Fruit fly (Drosophila melanogaster) whole organism, embryonic: Measurements from ENCODE around the gene MTPAP.
A peak's percentile ranks its signal among the peaks of the same experiment; 100 is the strongest.

Experiments used
- Antp ChIP-seq: fragments of 200-800 bp; sonication (Bioruptor generic); optimal IDR thresholded peaks from 3 replicates; lab custom pipeline; 2016; ENCODE audit warnings: missing biosample characterization, missing genetic modification characterization
- Bdp1 ChIP-seq: fragments of 200-800 bp; sonication (Bioruptor generic); optimal IDR thresholded peaks from 3 replicates; lab custom pipeline; 2016; ENCODE audit warnings: missing biosample characterization, missing genetic modification characterization
- CG10366 ChIP-seq: fragments of 200-800 bp; sonication (Bioruptor generic); IDR thresholded peaks from 2 replicates; pipeline ENCODE4 v1.3.6; 2022; ENCODE audit warnings: missing biosample characterization, missing genetic modification characterization
- CG11093 ChIP-seq: fragments of 200-800 bp; sonication (Bioruptor generic); IDR thresholded peaks from 3 replicates; pipeline ENCODE4 v1.3.6; 2022; ENCODE audit warnings: missing biosample characterization, missing genetic modification characterization
- CG12659 ChIP-seq: fragments of 200-800 bp; sonication (Bioruptor generic); optimal IDR thresholded peaks from 3 replicates; lab custom pipeline; 2017; ENCODE audit warnings: mild to moderate bottlenecking, missing biosample characterization, missing genetic modification reagents, missing genetic modification characterization
- CG12744 ChIP-seq: fragments of 200-800 bp; sonication (Bioruptor generic); optimal IDR thresholded peaks from 2 replicates; lab custom pipeline; 2016; ENCODE audit warnings: missing biosample characterization, missing genetic modification characterization
- CG16863 ChIP-seq: fragments of 200-800 bp; sonication (Bioruptor generic); optimal IDR thresholded peaks from 3 replicates; lab custom pipeline; 2016; ENCODE audit warnings: missing biosample characterization, missing genetic modification characterization
- CG17612 ChIP-seq: fragments of 200-800 bp; sonication (Bioruptor generic); IDR thresholded peaks from 2 replicates; pipeline ENCODE4 v1.3.6; 2022; ENCODE audit warnings: missing biosample characterization, missing genetic modification characterization
- CG17802 ChIP-seq: fragments of 200-800 bp; sonication (Bioruptor generic); optimal IDR thresholded peaks from 2 replicates; lab custom pipeline; 2018; ENCODE audit warnings: missing biosample characterization, mild to moderate bottlenecking, missing genetic modification characterization, moderate library complexity
- CG2712 ChIP-seq: fragments of 200-800 bp; optimal IDR thresholded peaks from 3 replicates; lab custom pipeline; 2019; ENCODE audit warnings: missing biosample characterization, mild to moderate bottlenecking, missing genetic modification characterization, moderate library complexity
- CG3065 ChIP-seq: fragments of 200-800 bp; sonication (Bioruptor generic); optimal IDR thresholded peaks from 2 replicates; lab custom pipeline; 2016; ENCODE audit warnings: missing biosample characterization, missing genetic modification characterization
- CG34422 ChIP-seq: fragments of 200-800 bp; sonication (Bioruptor generic); IDR thresholded peaks from 3 replicates; pipeline ENCODE4 v1.3.6; 2022; ENCODE audit warnings: missing biosample characterization, missing genetic modification characterization
- CG6254 ChIP-seq: fragments of 200-800 bp; sonication (Bioruptor generic); optimal IDR thresholded peaks from 3 replicates; lab custom pipeline; 2017; ENCODE audit warnings: mild to moderate bottlenecking, missing biosample characterization, missing genetic modification reagents, missing genetic modification characterization
- CG7786 ChIP-seq: fragments of 200-800 bp; sonication (Bioruptor generic); optimal IDR thresholded peaks from 2 replicates; lab custom pipeline; 2016; ENCODE audit warnings: missing biosample characterization, missing genetic modification characterization
- CG8281 ChIP-seq: fragments of 200-800 bp; sonication (Bioruptor generic); optimal IDR thresholded peaks from 2 replicates; lab custom pipeline; 2018; ENCODE audit warnings: missing biosample characterization, mild to moderate bottlenecking, missing genetic modification characterization, moderate library complexity
- CG8388 ChIP-seq: fragments of 200-800 bp; sonication (Bioruptor generic); optimal IDR thresholded peaks from 2 replicates; lab custom pipeline; 2019; ENCODE audit warnings: missing biosample characterization, mild to moderate bottlenecking, missing genetic modification characterization, moderate library complexity
- CG9609 ChIP-seq: fragments of 200-800 bp; sonication (Bioruptor generic); optimal IDR thresholded peaks from 3 replicates; lab custom pipeline; 2016; ENCODE audit warnings: missing biosample characterization, missing genetic modification characterization
- CHES-1-like ChIP-seq: fragments of 200-800 bp; sonication (Bioruptor generic); optimal IDR thresholded peaks from 2 replicates; lab custom pipeline; 2016; ENCODE audit warnings: missing biosample characterization, missing genetic modification characterization
- Chrac-16 ChIP-seq: fragments of 200-800 bp; sonication (Bioruptor generic); optimal IDR thresholded peaks from 3 replicates; lab custom pipeline; 2016; ENCODE audit warnings: missing biosample characterization, missing genetic modification characterization
- HmgD ChIP-seq: fragments of 200-800 bp; sonication (Bioruptor generic); optimal IDR thresholded peaks from 3 replicates; lab custom pipeline; 2016; ENCODE audit warnings: missing biosample characterization, missing genetic modification characterization
- Hmr ChIP-seq: fragments of 200-800 bp; sonication (Bioruptor generic); optimal IDR thresholded peaks from 3 replicates; lab custom pipeline; 2017; ENCODE audit warnings: mild to moderate bottlenecking, missing biosample characterization, missing genetic modification reagents, missing genetic modification characterization
- Hsf ChIP-seq: fragments of 200-800 bp; sonication (Bioruptor generic); optimal IDR thresholded peaks from 3 replicates; lab custom pipeline; 2016; ENCODE audit warnings: missing biosample characterization, missing genetic modification characterization
- NC2α ChIP-seq: fragments of 200-800 bp; sonication (Bioruptor generic); optimal IDR thresholded peaks from 2 replicates; lab custom pipeline; 2016; ENCODE audit warnings: missing biosample characterization, missing genetic modification characterization
- Nf-YC ChIP-seq: fragments of 200-800 bp; optimal IDR thresholded peaks from 3 replicates; lab custom pipeline; 2019; ENCODE audit warnings: missing biosample characterization, mild to moderate bottlenecking, missing genetic modification characterization, moderate library complexity
- Ravus ChIP-seq: fragments of 200-800 bp; sonication (Bioruptor generic); IDR thresholded peaks from 2 replicates; pipeline ENCODE4 v1.3.6; 2022; ENCODE audit warnings: missing biosample characterization, missing genetic modification characterization
- Rfx ChIP-seq: fragments of 200-800 bp; sonication (Bioruptor generic); IDR thresholded peaks from 2 replicates; pipeline ENCODE4 v1.3.6; 2022; ENCODE audit warnings: missing biosample characterization, missing genetic modification characterization
- Sry-δ ChIP-seq: fragments of 200-800 bp; sonication (Bioruptor generic); optimal IDR thresholded peaks from 2 replicates; lab custom pipeline; 2016; ENCODE audit warnings: missing biosample characterization, missing genetic modification characterization
- amos ChIP-seq: fragments of 200-800 bp; sonication (Bioruptor generic); IDR thresholded peaks from 2 replicates; pipeline ENCODE4 v1.3.6; 2022; ENCODE audit warnings: missing biosample characterization, missing genetic modification characterization; ENCODE audit not compliant: partially characterized antibody
- bab2 ChIP-seq: fragments of 200-800 bp; sonication (Bioruptor generic); optimal IDR thresholded peaks from 2 replicates; lab custom pipeline; 2016; ENCODE audit warnings: missing biosample characterization, missing genetic modification characterization
- bbx ChIP-seq: fragments of 200-800 bp; sonication (Bioruptor generic); IDR thresholded peaks from 2 replicates; pipeline ENCODE4 v1.3.6; 2022; ENCODE audit warnings: missing biosample characterization, missing genetic modification characterization; ENCODE audit not compliant: partially characterized antibody
- caup ChIP-seq: fragments of 200-800 bp; sonication (Bioruptor generic); optimal IDR thresholded peaks from 3 replicates; lab custom pipeline; 2017; ENCODE audit warnings: missing biosample characterization, mild to moderate bottlenecking, missing genetic modification characterization, moderate library complexity; ENCODE audit not compliant: severe bottlenecking
- crp ChIP-seq, 2 experiments: fragments of 200-800 bp; sonication (Bioruptor generic); optimal IDR thresholded peaks; 2 replicates in 1 of 2; 3 replicates in 1 of 2; lab custom pipeline; 2017; ENCODE audit warnings: missing biosample characterization in 2 of 2, missing genetic modification characterization in 2 of 2, mild to moderate bottlenecking in 1 of 2, moderate library complexity in 1 of 2
- dmrt11E ChIP-seq: fragments of 200-800 bp; sonication (Bioruptor generic); optimal IDR thresholded peaks from 3 replicates; lab custom pipeline; 2018; ENCODE audit warnings: missing biosample characterization, mild to moderate bottlenecking, missing genetic modification characterization, moderate library complexity
- esg ChIP-seq: fragments of 200-800 bp; sonication (Bioruptor generic); conservative IDR thresholded peaks from 2 replicates; pipeline ENCODE4 v1.3.6; 2022; ENCODE audit warnings: missing biosample characterization, missing genetic modification characterization
- grau ChIP-seq: fragments of 200-800 bp; optimal IDR thresholded peaks from 3 replicates; lab custom pipeline; 2019; ENCODE audit warnings: missing biosample characterization, mild to moderate bottlenecking, missing genetic modification characterization, moderate library complexity
- grn ChIP-seq: fragments of 200-800 bp; sonication (Bioruptor generic); optimal IDR thresholded peaks from 3 replicates; lab custom pipeline; 2017; ENCODE audit warnings: missing biosample characterization, missing genetic modification characterization
- her ChIP-seq: fragments of 200-800 bp; sonication (Bioruptor generic); optimal IDR thresholded peaks from 2 replicates; lab custom pipeline; 2016; ENCODE audit warnings: missing biosample characterization, missing genetic modification characterization
- nau ChIP-seq: fragments of 200-800 bp; sonication (Bioruptor generic); optimal IDR thresholded peaks from 3 replicates; lab custom pipeline; 2017; ENCODE audit warnings: missing biosample characterization, mild to moderate bottlenecking, missing genetic modification characterization, missing genetic modification reagents
- pfk ChIP-seq: fragments of 200-800 bp; sonication (Bioruptor generic); optimal IDR thresholded peaks from 2 replicates; lab custom pipeline; 2018; ENCODE audit warnings: missing biosample characterization, mild to moderate bottlenecking, missing genetic modification characterization, moderate library complexity
- pros ChIP-seq: fragments of 200-800 bp; sonication (Bioruptor generic); optimal IDR thresholded peaks from 3 replicates; lab custom pipeline; 2019; ENCODE audit warnings: missing biosample characterization, mild to moderate bottlenecking, missing genetic modification characterization, moderate library complexity
- repo ChIP-seq: fragments of 200-800 bp; sonication (Bioruptor generic); optimal IDR thresholded peaks from 2 replicates; lab custom pipeline; 2016; ENCODE audit warnings: missing biosample characterization, missing genetic modification characterization
- sd ChIP-seq: fragments of 200-800 bp; sonication (Bioruptor generic); optimal IDR thresholded peaks from 3 replicates; lab custom pipeline; 2018; ENCODE audit warnings: missing biosample characterization, mild to moderate bottlenecking, missing genetic modification characterization, moderate library complexity
- shn ChIP-seq: fragments of 200-800 bp; sonication (Bioruptor generic); optimal IDR thresholded peaks from 3 replicates; lab custom pipeline; 2016; ENCODE audit warnings: missing biosample characterization, missing genetic modification characterization
- sisA ChIP-seq: fragments of 200-800 bp; sonication (Bioruptor generic); IDR thresholded peaks from 2 replicates; pipeline ENCODE4 v1.3.6; 2022; ENCODE audit warnings: missing biosample characterization, missing genetic modification characterization
- trem ChIP-seq: fragments of 200-800 bp; optimal IDR thresholded peaks from 3 replicates; lab custom pipeline; 2019; ENCODE audit warnings: missing biosample characterization, mild to moderate bottlenecking, missing genetic modification characterization, moderate library complexity
- tup ChIP-seq: fragments of 200-800 bp; sonication (Bioruptor generic); optimal IDR thresholded peaks from 2 replicates; lab custom pipeline; 2016; ENCODE audit warnings: missing biosample characterization, mild to moderate bottlenecking, missing genetic modification characterization, moderate library complexity
- vvl ChIP-seq: fragments of 200-800 bp; sonication (Bioruptor generic); IDR thresholded peaks from 2 replicates; pipeline ENCODE4 v1.3.6; 2022; ENCODE audit warnings: missing biosample characterization, missing genetic modification characterization
- wdn ChIP-seq: fragments of 200-800 bp; sonication (Bioruptor generic); IDR thresholded peaks from 2 replicates; pipeline ENCODE4 v1.3.6; 2022; ENCODE audit warnings: missing biosample characterization, missing genetic modification characterization
- zen ChIP-seq: fragments of 200-800 bp; sonication (Bioruptor generic); optimal IDR thresholded peaks from 3 replicates; lab custom pipeline; 2018; ENCODE audit warnings: missing biosample characterization, mild to moderate bottlenecking, missing genetic modification characterization, moderate library complexity

MTPAP gene

dm6 chrX:1349255-1349654, at the start of gene MTPAP (continued):
- TF ChIP-seq grau (tag; lab: Kevin White, UChicago) (peak; percentile 25), CG12659 (GFP tag; lab: Kevin White, UChicago) (peak; percentile 28), CG7786 (GFP tag; lab: Kevin White, UChicago) (no peak), Sry-δ (peak; percentile 69), Antp (peak; percentile 14), CG34422 (GFP tag; lab: Robert Waterston, UW) (peak; percentile 66; the same call in 2 of the 3 replicates), her (GFP tag; lab: Kevin White, UChicago) (peak; percentile 14), sd (tag; lab: Kevin White, UChicago) (no peak), tup (GFP tag; lab: Kevin White, UChicago) (no peak), CHES-1-like (GFP tag; lab: Kevin White, UChicago) (peak; percentile 35), Hmr (no peak), Hsf (GFP tag; lab: Kevin White, UChicago) (peak; percentile 50), bbx (GFP tag; lab: Robert Waterston, UW) (peak; percentile 86), CG12744 (no peak), sisA (GFP tag; lab: Robert Waterston, UW) (no peak), caup (GFP tag; lab: Kevin White, UChicago) (no peak)

DNA sequence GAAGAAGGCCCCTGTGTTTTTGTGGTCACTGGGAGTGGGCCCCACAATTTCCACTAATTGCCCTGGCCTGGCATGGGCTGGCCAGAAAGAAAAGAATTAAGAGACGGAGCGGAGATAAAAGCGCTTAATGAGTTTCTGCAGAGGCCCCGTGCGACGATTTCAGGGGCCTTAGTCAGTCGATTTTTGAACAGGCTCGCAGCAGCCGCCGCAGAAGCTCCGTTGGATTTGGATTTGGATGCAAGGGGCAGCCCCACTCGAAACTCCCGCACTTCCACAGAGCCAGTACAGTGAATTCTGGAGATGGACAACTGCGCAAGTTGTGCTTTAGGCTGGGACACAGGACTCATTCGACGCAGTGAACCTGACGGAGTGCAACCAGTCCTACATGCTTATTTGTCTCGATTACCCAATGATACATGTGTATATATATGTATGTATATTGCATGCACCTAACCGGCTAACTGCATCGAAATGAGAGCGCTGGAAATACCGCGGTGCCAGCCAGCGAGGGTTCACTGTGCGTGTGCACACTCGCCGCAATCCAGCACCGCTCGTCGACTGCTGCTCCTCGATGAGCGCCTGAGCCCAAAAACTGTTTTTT, 49.4 kb upstream of the MTPAP start:
- 0 out of 2 replicates have a peak, but pooled peaks have one; percentile 28 for TF ChIP-seq CG17612 (GFP tag; lab: Robert Waterston, UW)
- no peak for TF ChIP-seq amos
- TF ChIP-seq crp (GFP tag; optimal IDR thresholded peaks at IDR 0.05; lab: Kevin White, UChicago): no peak
- no peak for TF ChIP-seq trem (tag; lab: Kevin White, UChicago)
- peak; percentile 25; the same call in 1 of the 2 replicates for TF ChIP-seq Ravus (GFP tag; lab: Robert Waterston, UW)
- TF ChIP-seq vvl (GFP tag; lab: Robert Waterston, UW): peak; percentile 71
- peak; percentile 67 for TF ChIP-seq CG2712 (tag; lab: Kevin White, UChicago)
- TF ChIP-seq bab2: peak; percentile 42
- TF ChIP-seq dmrt11E (tag; lab: Kevin White, UChicago): peak; percentile 47
- TF ChIP-seq nau: no peak
- peak; percentile 77 for TF ChIP-seq esg (GFP tag; lab: Robert Waterston, UW)
- TF ChIP-seq CG10366 (GFP tag; lab: Robert Waterston, UW): peak; percentile 55
- no peak for TF ChIP-seq pfk (GFP tag; lab: Kevin White, UChicago)
- TF ChIP-seq repo (GFP tag; lab: Kevin White, UChicago): no peak
- TF ChIP-seq Rfx (GFP tag; lab: Robert Waterston, UW): peak; percentile 78
- TF ChIP-seq CG16863 (GFP tag; lab: Kevin White, UChicago): peak; percentile 41
- TF ChIP-seq CG9609 (GFP tag; lab: Kevin White, UChicago): peak; percentile 28
- TF ChIP-seq CG6254: no peak
- TF ChIP-seq CG8388: peak; percentile 29
- TF ChIP-seq Bdp1 (GFP tag; lab: Kevin White, UChicago): peak; percentile 50
- TF ChIP-seq Nf-YC: peak; percentile 15
- TF ChIP-seq Chrac-16 (GFP tag; lab: Kevin White, UChicago): peak; percentile 75
- TF ChIP-seq pros: no peak
- TF ChIP-seq shn: peak; percentile 55
- no peak for TF ChIP-seq grn
- TF ChIP-seq CG3065: no peak
- TF ChIP-seq NC2α: peak; percentile 3
- TF ChIP-seq CG8281: no peak
- peak; percentile 78; the same call in 1 of the 3 replicates for TF ChIP-seq CG11093 (GFP tag; lab: Robert Waterston, UW)
- TF ChIP-seq CG17802 (tag; lab: Kevin White, UChicago): no peak
- TF ChIP-seq HmgD: no peak
- TF ChIP-seq wdn (GFP tag; lab: Robert Waterston, UW): no peak; the same call in 1 of the 2 replicates
- no peak for TF ChIP-seq zen (tag; lab: Kevin White, UChicago)
